Fruit fly (Drosophila melanogaster) whole organism, prepupa: Measurements from ENCODE around the gene Cyp6a18.

ENCODE experiments used
- CG11294 ChIP-seq: fragments of 200-800 bp; sonication (Bioruptor generic); IDR thresholded peaks from 2 replicates; pipeline ENCODE4 v1.3.6; 2022; ENCODE audit warnings: missing biosample characterization, missing genetic modification characterization
- CG11762 ChIP-seq: fragments of 200-800 bp; sonication (Bioruptor generic); optimal IDR thresholded peaks from 3 replicates; lab custom pipeline; 2016; ENCODE audit warnings: missing biosample characterization, missing genetic modification characterization; ENCODE audit not compliant: insufficient read depth
- CG11902 ChIP-seq: fragments of 200-800 bp; sonication (Bioruptor generic); optimal IDR thresholded peaks from 3 replicates; lab custom pipeline; 2016; ENCODE audit warnings: missing biosample characterization, missing genetic modification characterization
- CG15336 ChIP-seq: fragments of 200-800 bp; sonication (Bioruptor generic); IDR thresholded peaks from 2 replicates; pipeline ENCODE4 v1.3.6; 2022; ENCODE audit warnings: missing biosample characterization, missing genetic modification characterization
- CG1621 ChIP-seq: fragments of 200-800 bp; sonication (Bioruptor generic); optimal IDR thresholded peaks from 3 replicates; lab custom pipeline; 2018; ENCODE audit warnings: missing biosample characterization, mild to moderate bottlenecking, missing genetic modification characterization
- CG31627 ChIP-seq: fragments of 200-800 bp; sonication (Bioruptor generic); optimal IDR thresholded peaks from 3 replicates; lab custom pipeline; 2016; ENCODE audit warnings: missing biosample characterization, missing genetic modification characterization
- CG34406 ChIP-seq: fragments of 200-800 bp; sonication (Bioruptor generic); optimal IDR thresholded peaks from 3 replicates; lab custom pipeline; 2016; ENCODE audit warnings: missing biosample characterization, missing genetic modification characterization
- CG6276 ChIP-seq: fragments of 200-800 bp; sonication (Bioruptor generic); optimal IDR thresholded peaks from 2 replicates; lab custom pipeline; 2017; ENCODE audit warnings: missing biosample characterization, mild to moderate bottlenecking, missing genetic modification characterization
- CG6792 ChIP-seq: fragments of 200-800 bp; sonication (Bioruptor generic); optimal IDR thresholded peaks from 3 replicates; lab custom pipeline; 2016; ENCODE audit warnings: missing biosample characterization, missing genetic modification characterization
- CG6854 ChIP-seq: fragments of 200-800 bp; sonication (Bioruptor generic); optimal IDR thresholded peaks from 2 replicates; lab custom pipeline; 2017; ENCODE audit warnings: missing biosample characterization, mild to moderate bottlenecking, missing genetic modification characterization
- CG7368 ChIP-seq: fragments of 200-800 bp; sonication (Bioruptor generic); optimal IDR thresholded peaks from 3 replicates; lab custom pipeline; 2016; ENCODE audit warnings: missing biosample characterization, missing genetic modification characterization
- CG8119 ChIP-seq: fragments of 200-800 bp; sonication (Bioruptor generic); IDR thresholded peaks from 3 replicates; pipeline ENCODE4 v1.3.6; 2022; ENCODE audit warnings: missing biosample characterization, missing genetic modification characterization
- CG8319 ChIP-seq: fragments of 200-800 bp; sonication (Bioruptor generic); optimal IDR thresholded peaks from 3 replicates; lab custom pipeline; 2016; ENCODE audit warnings: missing biosample characterization, missing genetic modification characterization
- Eip75B ChIP-seq: fragments of 200-800 bp; sonication (Bioruptor generic); optimal IDR thresholded peaks from 3 replicates; lab custom pipeline; 2016; ENCODE audit warnings: missing biosample characterization, missing genetic modification characterization
- Eip78C ChIP-seq: fragments of 200-800 bp; sonication (Bioruptor generic); peaks from one replicate; lab custom pipeline; 2016; ENCODE audit warnings: missing biosample characterization, missing genetic modification characterization
- Eip93F ChIP-seq: fragments of 200-800 bp; sonication (Bioruptor generic); optimal IDR thresholded peaks from 2 replicates; lab custom pipeline; 2016; ENCODE audit warnings: missing biosample characterization, mild to moderate bottlenecking, missing genetic modification characterization
- Ets21C ChIP-seq: fragments of 200-800 bp; sonication (Bioruptor generic); optimal IDR thresholded peaks from 3 replicates; lab custom pipeline; 2016; ENCODE audit warnings: missing biosample characterization, missing genetic modification characterization
- Ets96B ChIP-seq: fragments of 200-800 bp; optimal IDR thresholded peaks from 2 replicates; lab custom pipeline; 2019; ENCODE audit warnings: missing biosample characterization, mild to moderate bottlenecking, missing genetic modification characterization, moderate library complexity
- Hr38 ChIP-seq: sonication (Bioruptor generic); optimal IDR thresholded peaks from 2 replicates; lab custom pipeline; 2016; ENCODE audit warnings: missing biosample characterization, missing genetic modification characterization
- Hr39 ChIP-seq: fragments of 200-800 bp; sonication (Bioruptor generic); optimal IDR thresholded peaks from 2 replicates; lab custom pipeline; 2016; ENCODE audit warnings: missing biosample characterization, missing genetic modification characterization
- Lpt ChIP-seq: fragments of 200-800 bp; sonication (Bioruptor generic); optimal IDR thresholded peaks from 3 replicates; lab custom pipeline; 2016; ENCODE audit warnings: missing biosample characterization, missing genetic modification characterization
- Met ChIP-seq: fragments of 200-800 bp; sonication (Bioruptor generic); optimal IDR thresholded peaks from 3 replicates; lab custom pipeline; 2016; ENCODE audit warnings: missing biosample characterization, missing genetic modification characterization
- Smox ChIP-seq: fragments of 200-800 bp; sonication (Bioruptor generic); optimal IDR thresholded peaks from 3 replicates; lab custom pipeline; 2016; ENCODE audit warnings: missing biosample characterization, missing genetic modification characterization
- achi ChIP-seq: fragments of 200-800 bp; sonication (Bioruptor generic); optimal IDR thresholded peaks from 3 replicates; lab custom pipeline; 2016; ENCODE audit warnings: missing biosample characterization, missing genetic modification characterization
- acj6 ChIP-seq: fragments of 200-800 bp; sonication (Bioruptor generic); optimal IDR thresholded peaks from 3 replicates; lab custom pipeline; 2016; ENCODE audit warnings: missing biosample characterization, missing genetic modification characterization
- cyc ChIP-seq: fragments of 200-800 bp; sonication (Bioruptor generic); optimal IDR thresholded peaks from 3 replicates; lab custom pipeline; 2016; ENCODE audit warnings: missing biosample characterization, missing genetic modification characterization
- dac ChIP-seq: fragments of 200-800 bp; sonication (Bioruptor generic); optimal IDR thresholded peaks from 2 replicates; lab custom pipeline; 2017; ENCODE audit warnings: missing biosample characterization, mild to moderate bottlenecking, missing genetic modification characterization
- eg ChIP-seq: fragments of 200-800 bp; sonication (Bioruptor generic); IDR thresholded peaks from 3 replicates; pipeline ENCODE4 v1.3.6; 2022; ENCODE audit warnings: missing biosample characterization, missing genetic modification characterization
- esn ChIP-seq: fragments of 200-800 bp; sonication (Bioruptor generic); optimal IDR thresholded peaks from 2 replicates; lab custom pipeline; 2016; ENCODE audit warnings: missing biosample characterization, mild to moderate bottlenecking, missing genetic modification characterization, moderate library complexity
- fd59A ChIP-seq: fragments of 200-800 bp; sonication (Bioruptor generic); optimal IDR thresholded peaks from 2 replicates; lab custom pipeline; 2017; ENCODE audit warnings: missing biosample characterization, mild to moderate bottlenecking, missing genetic modification characterization, missing genetic modification reagents
- fkh ChIP-seq: fragments of 200-800 bp; sonication (Bioruptor generic); optimal IDR thresholded peaks from 3 replicates; lab custom pipeline; 2017; ENCODE audit warnings: missing biosample characterization, mild to moderate bottlenecking, missing genetic modification characterization, moderate library complexity
- lz ChIP-seq: fragments of 200-800 bp; sonication (Bioruptor generic); optimal IDR thresholded peaks from 3 replicates; lab custom pipeline; 2016; ENCODE audit warnings: missing biosample characterization, missing genetic modification characterization
- net ChIP-seq: fragments of 200-800 bp; sonication (Bioruptor generic); optimal IDR thresholded peaks from 3 replicates; lab custom pipeline; 2016; ENCODE audit warnings: missing biosample characterization, missing genetic modification characterization
- pdm3 ChIP-seq: fragments of 200-800 bp; sonication (Bioruptor generic); optimal IDR thresholded peaks from 3 replicates; lab custom pipeline; 2016; ENCODE audit warnings: missing biosample characterization, missing genetic modification characterization
- spab ChIP-seq: fragments of 200-800 bp; sonication (Bioruptor generic); optimal IDR thresholded peaks from 2 replicates; lab custom pipeline; 2017; ENCODE audit warnings: missing biosample characterization, mild to moderate bottlenecking, missing genetic modification characterization, missing genetic modification reagents
- svp ChIP-seq: fragments of 200-800 bp; sonication (Bioruptor generic); peaks from one replicate; lab custom pipeline; 2016; ENCODE audit warnings: missing biosample characterization, missing genetic modification characterization
- vri ChIP-seq: fragments of 200-800 bp; sonication (Bioruptor generic); optimal IDR thresholded peaks from 3 replicates; lab custom pipeline; 2016; ENCODE audit warnings: missing biosample characterization, mild to moderate bottlenecking, missing genetic modification characterization

Cyp6a18 gene

dm6 chr3R:27442483-27442979 is 35.9 kb upstream of the Cyp6a18 start:
- no peak for TF ChIP-seq cyc (GFP tag; lab: Kevin White, UChicago)
- no peak for TF ChIP-seq Ets96B (tag; lab: Kevin White, UChicago)
- no peak for TF ChIP-seq Hr38
- TF ChIP-seq, all 60 proteins: peak for 0

- no peak for TF ChIP-seq CG11762 (GFP tag; lab: Kevin White, UChicago)
These were observed 33.2 kb upstream of the Cyp6a18 start for dm6 chr3R:27445311-27445710.

DNA sequence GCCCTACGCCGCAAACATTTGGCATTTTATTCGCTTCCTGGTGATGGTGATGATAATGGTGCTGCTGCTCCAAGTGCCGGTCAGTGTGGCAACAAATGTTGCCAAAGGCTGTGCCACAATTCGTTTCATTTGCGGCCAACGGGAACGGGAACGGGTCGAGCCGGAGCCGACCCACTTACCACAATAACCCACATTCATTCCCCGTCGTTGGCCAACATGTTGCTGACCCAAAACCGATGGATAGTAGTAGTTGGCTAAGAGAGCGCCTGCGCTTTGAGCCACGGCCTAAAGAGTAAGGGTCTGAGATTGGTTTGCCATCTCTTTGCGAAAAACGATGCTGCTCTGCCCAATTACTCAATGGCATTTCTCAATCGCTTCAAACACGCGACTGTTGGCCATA is 15.6 kb upstream of the Cyp6a18 start:
- no peak for TF ChIP-seq CG6854
- TF ChIP-seq Met (GFP tag; lab: Kevin White, UChicago): no peak
- TF ChIP-seq Lpt (GFP tag; lab: Kevin White, UChicago): no peak
- no peak for TF ChIP-seq spab
- no peak for TF ChIP-seq CG1621 (tag; lab: Kevin White, UChicago)
- TF ChIP-seq CG15336 (GFP tag; lab: Robert Waterston, UW): no peak
- TF ChIP-seq Ets21C (GFP tag; lab: Kevin White, UChicago): no peak
- TF ChIP-seq Hr39: no peak
- TF ChIP-seq fd59A: no peak

dm6 chr3R:27463889-27464288 is 14.6 kb upstream of the Cyp6a18 start, which contains the start of gene CG13978:
TSS of gene CG13978 (plus strand) at chr3R:27464189.
- TF ChIP-seq Eip75B (GFP tag; lab: Kevin White, UChicago): no peak
- TF ChIP-seq CG8119 (GFP tag; lab: Robert Waterston, UW): no peak
- no peak for TF ChIP-seq CG11294 (GFP tag; lab: Robert Waterston, UW)
- TF ChIP-seq Hr38: no peak
- no peak for TF ChIP-seq svp (GFP tag; lab: Kevin White, UChicago)
- TF ChIP-seq lz (GFP tag; lab: Kevin White, UChicago): no peak
- TF ChIP-seq CG8319 (GFP tag; lab: Kevin White, UChicago): no peak
- no peak for TF ChIP-seq spab
- no peak for TF ChIP-seq Ets96B (tag; lab: Kevin White, UChicago)
- TF ChIP-seq CG6792 (GFP tag; lab: Kevin White, UChicago): no peak
- TF ChIP-seq CG34406: no peak
- no peak for TF ChIP-seq cyc (GFP tag; lab: Kevin White, UChicago)
- no peak for TF ChIP-seq vri
- TF ChIP-seq Eip78C (GFP tag; lab: Kevin White, UChicago): no peak
- TF ChIP-seq fd59A: no peak
- no peak for TF ChIP-seq CG7368
- TF ChIP-seq, all 60 proteins: peak for 0

- no peak for TF ChIP-seq pdm3
- TF ChIP-seq vri: no peak
These were observed 968 bp upstream of the Cyp6a18 start for dm6 chr3R:27477507-27477906.

dm6 chr3R:27487627-27488026 is 9.2 kb downstream of the Cyp6a18 start, which contains the start of gene Gr98a:
TSS of gene Gr98a (plus strand) at chr3R:27487927.
- TF ChIP-seq acj6 (GFP tag; lab: Kevin White, UChicago) (no peak), CG1621 (tag; lab: Kevin White, UChicago) (no peak), CG31627 (GFP tag; lab: Kevin White, UChicago) (no peak), achi (GFP tag; lab: Kevin White, UChicago) (no peak), dac (GFP tag; lab: Kevin White, UChicago) (no peak), esn (GFP tag; lab: Kevin White, UChicago) (no peak), net (GFP tag; lab: Kevin White, UChicago) (no peak), CG6792 (GFP tag; lab: Kevin White, UChicago) (no peak), vri (no peak), Ets21C (GFP tag; lab: Kevin White, UChicago) (no peak), Eip75B (GFP tag; lab: Kevin White, UChicago) (no peak), fkh (GFP tag; lab: Kevin White, UChicago) (no peak), CG11294 (GFP tag; lab: Robert Waterston, UW) (no peak), Eip93F (GFP tag; lab: Kevin White, UChicago) (no peak), CG15336 (GFP tag; lab: Robert Waterston, UW) (no peak), eg (GFP tag; lab: Robert Waterston, UW) (no peak), CG11902 (GFP tag; lab: Kevin White, UChicago) (no peak), Smox (no peak), CG6276 (GFP tag; lab: Kevin White, UChicago) (no peak)
